Worm (Caenorhabditis elegans): ENCODE measurements around the gene T07A9.15.

DNA sequence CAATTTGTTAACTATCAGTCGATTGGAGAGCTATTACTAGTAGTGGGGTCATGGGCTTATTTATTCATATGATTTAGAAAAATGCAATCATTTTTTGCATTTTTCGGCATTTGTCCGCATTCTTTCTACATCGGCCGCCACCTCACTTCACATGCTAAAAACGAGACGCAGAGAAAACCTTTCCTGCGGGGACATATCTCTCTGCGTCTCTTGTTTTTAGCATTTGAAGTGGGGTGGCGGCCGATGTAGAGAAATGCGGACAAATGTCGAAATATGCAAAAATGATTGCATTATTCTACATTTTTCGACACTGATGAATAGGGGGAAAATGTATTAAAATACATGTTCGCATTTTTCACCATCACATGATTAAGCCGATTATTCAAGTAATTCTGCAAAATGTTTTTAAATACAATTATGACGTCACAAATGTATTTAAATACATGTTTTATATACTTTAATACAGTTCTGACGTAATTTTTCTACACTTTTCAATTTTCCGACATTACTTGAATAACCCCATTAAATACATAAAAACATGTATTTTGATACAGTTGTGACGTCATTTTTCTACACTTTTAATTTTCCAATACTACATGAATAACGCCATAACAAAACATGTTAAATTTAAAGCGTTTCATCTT lies 21.1 kb downstream of the T07A9.15 start:
- no peak for TF ChIP-seq ama-1 (optimal IDR thresholded peaks at IDR 0.05)
- no peak for TF ChIP-seq skn-1 (tag; optimal IDR thresholded peaks at IDR 0.05)
- no peak for TF ChIP-seq nhr-28 (tag; optimal IDR thresholded peaks at IDR 0.05)
- no peak for TF ChIP-seq pag-3 (tag; optimal IDR thresholded peaks at IDR 0.05; ENCODE audit: borderline replicate concordance, insufficient read depth)
- no peak for TF ChIP-seq nhr-11 (tag; optimal IDR thresholded peaks at IDR 0.05)
- no peak for TF ChIP-seq nhr-77 (tag; optimal IDR thresholded peaks at IDR 0.05)
- no peak for TF ChIP-seq xbp-1 (tag; optimal IDR thresholded peaks at IDR 0.05)
- no peak for TF ChIP-seq nhr-90 (tag; optimal IDR thresholded peaks at IDR 0.05; ENCODE audit: poor library complexity)
- TF ChIP-seq nhr-71 (tag; optimal IDR thresholded peaks at IDR 0.05), result no peak
- no peak for TF ChIP-seq aly-2 (tag; optimal IDR thresholded peaks at IDR 0.05)
